Worm (Caenorhabditis elegans) whole organism, L4 larva: Measurements from ENCODE around the gene Y38E10A.2.

Source experiments
- D1046.2 ChIP-seq: fragments of 200-800 bp; sonication (Bioruptor generic); IDR thresholded peaks from 2 replicates; pipeline ENCODE4 v1.3.6; 2022; ENCODE audit warnings: missing genetic modification characterization, missing compliant biosample characterization
- F10B5.3 ChIP-seq: sonication (generic microtip); optimal IDR thresholded peaks from 2 replicates; lab custom pipeline; 2016; ENCODE audit warnings: mild to moderate bottlenecking, missing genetic modification characterization, missing compliant biosample characterization
- F26F4.8 ChIP-seq: fragments of 200-800 bp; sonication (Bioruptor generic); conservative IDR thresholded peaks from 2 replicates; pipeline ENCODE4 v1.3.6; 2022; ENCODE audit warnings: missing genetic modification characterization, missing compliant biosample characterization
- F37D6.2 ChIP-seq: sonication (generic microtip); optimal IDR thresholded peaks from 2 replicates; lab custom pipeline; 2016; ENCODE audit warnings: mild to moderate bottlenecking, missing genetic modification characterization, missing compliant biosample characterization
- F49E8.2 ChIP-seq: sonication (generic microtip); optimal IDR thresholded peaks from 2 replicates; lab custom pipeline; 2016; ENCODE audit warnings: missing compliant biosample characterization, mild to moderate bottlenecking, missing genetic modification characterization, borderline replicate concordance
- T26A8.4 ChIP-seq: fragments of 200-800 bp; sonication (Bioruptor generic); IDR thresholded peaks from 2 replicates; pipeline ENCODE4 v1.3.6; 2022; ENCODE audit warnings: missing genetic modification characterization, missing compliant biosample characterization
- Y105C5A.15 ChIP-seq: fragments of 200-800 bp; sonication (Bioruptor generic); IDR thresholded peaks from 2 replicates; pipeline ENCODE4 v1.3.6; 2022; ENCODE audit warnings: missing genetic modification characterization, missing compliant biosample characterization
- Y5F2A.4 ChIP-seq: fragments of 200-800 bp; sonication (Bioruptor generic); optimal IDR thresholded peaks from 2 replicates; lab custom pipeline; 2018; ENCODE audit warnings: mild to moderate bottlenecking, missing genetic modification characterization, missing compliant biosample characterization
- ZK337.2 ChIP-seq: fragments of 200-800 bp; sonication (Bioruptor generic); IDR thresholded peaks from 2 replicates; pipeline ENCODE4 v1.3.6; 2022; ENCODE audit warnings: missing genetic modification reagents, missing genetic modification characterization, missing compliant biosample characterization
- ZK546.5 ChIP-seq, 2 experiments: sonication (generic microtip); optimal IDR thresholded peaks; 2 replicates each; lab custom pipeline; 2017; ENCODE audit warnings: missing biosample characterization in 2 of 2, missing genetic modification characterization in 2 of 2
- attf-4 ChIP-seq: sonication (generic microtip); optimal IDR thresholded peaks from 3 replicates; lab custom pipeline; 2017; ENCODE audit warnings: missing biosample characterization, missing genetic modification characterization
- ceh-82 ChIP-seq: sonication (generic microtip); optimal IDR thresholded peaks from 2 replicates; lab custom pipeline; 2017; ENCODE audit warnings: missing biosample characterization, missing genetic modification characterization
- ctbp-1 ChIP-seq: fragments of 200-800 bp; sonication (Bioruptor generic); IDR thresholded peaks from 2 replicates; pipeline ENCODE4 v1.3.6; 2022; ENCODE audit warnings: missing genetic modification reagents, missing genetic modification characterization, missing compliant biosample characterization
- daf-12 ChIP-seq: fragments of 150-350 bp; optimal IDR thresholded peaks from 2 replicates; lab custom pipeline; 2014; ENCODE audit warnings: missing biosample characterization, missing genetic modification reagents, missing genetic modification characterization
- daf-16 ChIP-seq, 3 experiments: sonication (generic microtip); optimal IDR thresholded peaks; 2 replicates each; lab custom pipeline; 2016 to 2017; ENCODE audit warnings: missing genetic modification characterization in 3 of 3, missing genetic modification reagents in 3 of 3, mild to moderate bottlenecking in 2 of 3, missing compliant biosample characterization in 2 of 3, missing biosample characterization in 1 of 3, moderate library complexity in 1 of 3
- dmd-6 ChIP-seq: fragments of 200-800 bp; sonication (Bioruptor generic); IDR thresholded peaks from 2 replicates; pipeline ENCODE4 v1.3.6; 2022; ENCODE audit warnings: missing genetic modification reagents, missing genetic modification characterization, missing compliant biosample characterization
- dmd-9 ChIP-seq: fragments of 200-800 bp; sonication (Bioruptor generic); IDR thresholded peaks from 2 replicates; pipeline ENCODE4 v1.3.6; 2022; ENCODE audit warnings: missing genetic modification reagents, missing genetic modification characterization, missing compliant biosample characterization
- dpl-1 ChIP-seq: fragments of 150-350 bp; optimal IDR thresholded peaks from 2 replicates; lab custom pipeline; 2014; ENCODE audit warnings: missing biosample characterization, missing genetic modification reagents, missing genetic modification characterization
- duxl-1 ChIP-seq: sonication (generic microtip); optimal IDR thresholded peaks from 2 replicates; lab custom pipeline; 2016; ENCODE audit warnings: mild to moderate bottlenecking, missing genetic modification characterization, moderate library complexity, missing compliant biosample characterization; ENCODE audit not compliant: poor library complexity
- dve-1 ChIP-seq: sonication (generic microtip); optimal IDR thresholded peaks from 2 replicates; lab custom pipeline; 2017; ENCODE audit warnings: antibody characterized with exemption, mild to moderate bottlenecking, missing genetic modification characterization, missing compliant biosample characterization; ENCODE audit not compliant: insufficient read depth
- egl-43 ChIP-seq: fragments of 200-800 bp; sonication (Bioruptor generic); IDR thresholded peaks from 2 replicates; pipeline ENCODE4 v1.3.6; 2022; ENCODE audit warnings: missing genetic modification reagents, missing genetic modification characterization, missing compliant biosample characterization
- fos-1 ChIP-seq: fragments of 150-350 bp; optimal IDR thresholded peaks from 2 replicates; lab custom pipeline; 2014; ENCODE audit warnings: missing biosample characterization, missing genetic modification characterization
- gei-8 ChIP-seq: fragments of 200-800 bp; sonication (Bioruptor generic); optimal IDR thresholded peaks from 2 replicates; lab custom pipeline; 2018; ENCODE audit warnings: mild to moderate bottlenecking, missing genetic modification characterization, missing compliant biosample characterization
- jun-1 ChIP-seq: fragments of 150-350 bp; optimal IDR thresholded peaks from 2 replicates; lab custom pipeline; 2014; ENCODE audit warnings: missing biosample characterization, missing genetic modification reagents, missing genetic modification characterization
- lim-7 ChIP-seq: fragments of 200-800 bp; sonication (Bioruptor generic); IDR thresholded peaks from 2 replicates; pipeline ENCODE4 v1.3.6; 2022; ENCODE audit warnings: missing genetic modification characterization, missing compliant biosample characterization
- lin-1 ChIP-seq: fragments of 200-800 bp; sonication (Bioruptor generic); IDR thresholded peaks from 2 replicates; pipeline ENCODE4 v1.3.6; 2022; ENCODE audit warnings: missing genetic modification reagents, missing genetic modification characterization, missing compliant biosample characterization
- lin-15B ChIP-seq: fragments of 150-350 bp; sonication (generic microtip); optimal IDR thresholded peaks from 3 replicates; lab custom pipeline; 2014; ENCODE audit warnings: missing biosample characterization, missing genetic modification characterization
- lin-39 ChIP-seq: fragments of 150-350 bp; optimal IDR thresholded peaks from 2 replicates; lab custom pipeline; 2014; ENCODE audit warnings: missing biosample characterization, missing genetic modification reagents, missing genetic modification characterization
- lsy-2 ChIP-seq, 2 experiments: fragments of 150-350 bp in 1 of 2; sonication (generic microtip) in 1 of 2; optimal IDR thresholded peaks; 2 replicates each; lab custom pipeline; 2014 to 2017; ENCODE audit warnings: missing biosample characterization in 2 of 2, missing genetic modification characterization in 2 of 2
- madf-9 ChIP-seq: fragments of 200-800 bp; sonication (Bioruptor generic); conservative IDR thresholded peaks from 2 replicates; pipeline ENCODE4 v1.3.6; 2022; ENCODE audit warnings: missing genetic modification reagents, missing genetic modification characterization, missing compliant biosample characterization
- mdl-1 ChIP-seq, 2 experiments: fragments of 150-350 bp in 1 of 2; sonication (generic microtip) in 1 of 2; optimal IDR thresholded peaks; 2 replicates each; lab custom pipeline; 2014 to 2017; ENCODE audit warnings: missing biosample characterization in 2 of 2, missing genetic modification characterization in 2 of 2
- mdt-29 ChIP-seq: fragments of 200-800 bp; sonication (Bioruptor generic); IDR thresholded peaks from 2 replicates; pipeline ENCODE4 v1.3.6; 2022; ENCODE audit warnings: missing genetic modification reagents, missing genetic modification characterization, missing compliant biosample characterization
- mes-2 ChIP-seq: sonication (generic microtip); optimal IDR thresholded peaks from 2 replicates; lab custom pipeline; 2016; ENCODE audit warnings: missing genotype, mild to moderate bottlenecking, missing genetic modification characterization, missing compliant biosample characterization; ENCODE audit not compliant: poor library complexity, severe bottlenecking
- nhr-10 ChIP-seq: fragments of 150-350 bp; optimal IDR thresholded peaks from 2 replicates; lab custom pipeline; 2014; ENCODE audit warnings: missing biosample characterization, missing genetic modification characterization
- nhr-102 ChIP-seq: sonication (generic microtip); optimal IDR thresholded peaks from 2 replicates; lab custom pipeline; 2016; ENCODE audit warnings: mild to moderate bottlenecking, missing genetic modification characterization, moderate library complexity, missing compliant biosample characterization
- nhr-237 ChIP-seq: sonication (generic microtip); optimal IDR thresholded peaks from 2 replicates; lab custom pipeline; 2017; ENCODE audit warnings: missing biosample characterization, missing genetic modification characterization
- nhr-41 ChIP-seq: fragments of 200-800 bp; sonication (Bioruptor generic); IDR thresholded peaks from 2 replicates; pipeline ENCODE4 v1.3.6; 2022; ENCODE audit warnings: missing genetic modification reagents, missing genetic modification characterization, missing compliant biosample characterization
- pqm-1 ChIP-seq: sonication (generic microtip); optimal IDR thresholded peaks from 2 replicates; lab custom pipeline; 2017; ENCODE audit warnings: missing biosample characterization, missing genetic modification characterization
- rbr-2 ChIP-seq: sonication (generic microtip); optimal IDR thresholded peaks from 2 replicates; lab custom pipeline; 2016; ENCODE audit warnings: missing genotype, missing genetic modification characterization, missing compliant biosample characterization
- saeg-2 ChIP-seq: fragments of 200-800 bp; sonication (Bioruptor generic); IDR thresholded peaks from 2 replicates; pipeline ENCODE4 v1.3.6; 2022; ENCODE audit warnings: missing genetic modification reagents, missing genetic modification characterization, missing compliant biosample characterization
- sdz-12 ChIP-seq: fragments of 200-800 bp; sonication (Bioruptor generic); optimal IDR thresholded peaks from 2 replicates; lab custom pipeline; 2018; ENCODE audit warnings: mild to moderate bottlenecking, missing genetic modification characterization, missing compliant biosample characterization
- skn-1 ChIP-seq: fragments of 150-350 bp; optimal IDR thresholded peaks from 2 replicates; lab custom pipeline; 2014; ENCODE audit warnings: missing biosample characterization, missing genetic modification characterization
- spr-3 ChIP-seq: fragments of 200-800 bp; sonication (Bioruptor generic); optimal IDR thresholded peaks from 2 replicates; lab custom pipeline; 2018; ENCODE audit warnings: mild to moderate bottlenecking, missing genetic modification characterization, missing compliant biosample characterization
- tag-97 ChIP-seq: fragments of 200-800 bp; sonication (Bioruptor generic); IDR thresholded peaks from 2 replicates; pipeline ENCODE4 v1.3.6; 2022; ENCODE audit warnings: missing genetic modification characterization, missing compliant biosample characterization
- tra-1 ChIP-seq: fragments of 200-800 bp; sonication (Bioruptor generic); IDR thresholded peaks from 2 replicates; pipeline ENCODE4 v1.3.6; 2022; ENCODE audit warnings: missing genetic modification reagents, missing genetic modification characterization, missing compliant biosample characterization
- unc-62 ChIP-seq, 3 experiments: fragments of 150-350 bp in 1 of 3; sonication (generic microtip); optimal IDR thresholded peaks in 2 of 3; peaks in 1 of 3; 1 replicate in 1 of 3; 2 replicates in 2 of 3; lab custom pipeline; 2014 to 2017; ENCODE audit warnings: missing biosample characterization in 3 of 3, missing genetic modification characterization in 3 of 3, missing genetic modification reagents in 3 of 3, missing genotype in 1 of 3
- zip-2 ChIP-seq: fragments of 150-350 bp; optimal IDR thresholded peaks from 2 replicates; lab custom pipeline; 2014; ENCODE audit warnings: missing biosample characterization, missing genetic modification characterization
- ztf-11 ChIP-seq: fragments of 150-350 bp; optimal IDR thresholded peaks from 2 replicates; lab custom pipeline; 2014; ENCODE audit warnings: missing biosample characterization, missing genetic modification characterization
- ztf-7 ChIP-seq: fragments of 150-350 bp; optimal IDR thresholded peaks from 2 replicates; lab custom pipeline; 2014; ENCODE audit warnings: missing biosample characterization, missing genetic modification characterization

Y38E10A.2 gene

DNA sequence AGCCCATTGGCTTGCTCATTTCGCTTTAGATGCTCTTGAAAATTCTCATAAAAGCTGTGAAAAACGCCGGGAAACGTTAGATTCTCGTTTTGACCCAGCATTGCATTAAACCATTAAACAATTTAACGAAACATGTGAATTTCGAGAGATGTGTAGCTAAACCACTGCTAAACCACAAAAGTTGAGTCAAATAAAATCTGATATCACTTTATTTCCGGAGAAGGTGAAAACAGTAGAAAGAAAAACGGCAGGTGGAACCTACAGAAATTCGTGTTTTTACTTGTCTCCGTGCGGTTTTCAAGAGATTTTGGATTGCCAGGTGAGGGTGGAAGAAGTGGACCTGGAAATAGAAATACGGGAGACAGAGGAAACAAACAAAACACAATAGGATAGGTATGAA is 28.9 kb downstream of the Y38E10A.2 start, which contains the start of gene F49C5.9:
Gene F49C5.9, minus strand, starts transcription at position 101 of the 400 bp plus-strand sequence.
- TF ChIP-seq attf-4 (no peak), gei-8 (GFP tag; lab: Kevin White, UChicago) (no peak), lim-7 (GFP tag; lab: Robert Waterston, UW) (no peak), tra-1 (no peak), F37D6.2 (no peak), Y105C5A.15 (GFP tag; lab: Robert Waterston, UW) (no peak), fos-1 (tag; lab: Kevin White, UChicago) (no peak), ZK337.2 (GFP tag; lab: Robert Waterston, UW) (no peak), rbr-2 (tag; lab: Kevin White, UChicago) (no peak), jun-1 (tag; lab: Kevin White, UChicago) (no peak), egl-43 (GFP tag; lab: Robert Waterston, UW) (no peak), lin-39 (tag; lab: Kevin White, UChicago) (no peak), lin-15B (no peak), sdz-12 (GFP tag; lab: Kevin White, UChicago) (no peak), nhr-237 (tag; lab: Kevin White, UChicago) (no peak), dmd-6 (no peak), nhr-41 (GFP tag; lab: Robert Waterston, UW) (no peak), duxl-1 (tag; lab: Kevin White, UChicago) (no peak), Y5F2A.4 (GFP tag; lab: Kevin White, UChicago) (no peak)

DNA sequence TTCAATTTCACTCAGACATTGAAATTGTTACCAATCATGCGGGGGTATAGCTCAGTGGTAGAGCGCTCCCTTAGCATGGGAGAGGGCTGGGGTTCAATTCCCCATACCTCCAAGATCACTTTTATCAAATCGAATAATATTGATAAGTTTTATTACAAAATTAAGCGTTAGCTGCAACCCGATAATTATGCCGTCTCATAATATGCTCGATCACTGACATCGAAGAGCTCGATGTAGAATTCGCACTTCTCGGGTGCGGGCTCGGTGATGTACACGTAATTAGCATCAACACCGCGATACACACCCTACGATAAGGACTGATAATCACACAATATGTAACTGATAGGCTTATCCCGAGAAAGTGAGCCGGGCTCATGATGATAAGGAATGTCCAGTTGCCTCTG is 30.8 kb downstream of the Y38E10A.2 start:
- TF ChIP-seq madf-9: 0 out of 2 replicates have a peak, but pooled peaks have one; percentile 36
- TF ChIP-seq F49E8.2 (tag; lab: Kevin White, UChicago): peak; percentile 4
- TF ChIP-seq dpl-1 (GFP tag; lab: Kevin White, UChicago): no peak
- no peak for TF ChIP-seq mdl-1 (tag; optimal IDR thresholded peaks at IDR 0.05; lab: Kevin White, UChicago)
- 0 out of 2 replicates have a peak, but pooled peaks have one; percentile 49 for TF ChIP-seq D1046.2 (GFP tag; lab: Robert Waterston, UW)
- TF ChIP-seq saeg-2: no peak
- TF ChIP-seq rbr-2 (tag; lab: Kevin White, UChicago): no peak
- no peak for TF ChIP-seq unc-62 (GFP tag; optimal IDR thresholded peaks at IDR 0.05 in 1 of 2; lab: Kevin White, UChicago)
- TF ChIP-seq unc-62 (tag; optimal IDR thresholded peaks at IDR 0.05; lab: Kevin White, UChicago): no peak
- peak; percentile 80 for TF ChIP-seq F26F4.8 (GFP tag; lab: Robert Waterston, UW)
- TF ChIP-seq lin-1 (GFP tag; lab: Robert Waterston, UW): peak; percentile 49; the same call in 1 of the 2 replicates
- no peak for TF ChIP-seq Y5F2A.4 (GFP tag; lab: Kevin White, UChicago)
- TF ChIP-seq lim-7 (GFP tag; lab: Robert Waterston, UW): peak; percentile 74
- no peak for TF ChIP-seq ctbp-1 (GFP tag; lab: Robert Waterston, UW)
- no peak for TF ChIP-seq dve-1 (tag; lab: Kevin White, UChicago)
- TF ChIP-seq ZK546.5 (tag; optimal IDR thresholded peaks at IDR 0.05; lab: Kevin White, UChicago): no peak
- peak; percentile 36 for TF ChIP-seq zip-2 (tag; lab: Kevin White, UChicago)
- TF ChIP-seq ztf-11: no peak
- no peak for TF ChIP-seq spr-3 (GFP tag; lab: Kevin White, UChicago)
- peak; percentile 40 for TF ChIP-seq dmd-6
- TF ChIP-seq F10B5.3 (tag; lab: Kevin White, UChicago): no peak
- TF ChIP-seq ztf-7 (tag; lab: Kevin White, UChicago): no peak
- TF ChIP-seq gei-8 (GFP tag; lab: Kevin White, UChicago): peak; percentile 26
- no peak for TF ChIP-seq skn-1 (tag; lab: Kevin White, UChicago)
- TF ChIP-seq T26A8.4 (GFP tag; lab: Robert Waterston, UW): no peak
- no peak for TF ChIP-seq daf-12 (tag; lab: Kevin White, UChicago)
- TF ChIP-seq ceh-82: no peak
- TF ChIP-seq nhr-10 (tag; lab: Kevin White, UChicago): no peak
- TF ChIP-seq mdt-29: no peak
- no peak for TF ChIP-seq dmd-9 (GFP tag; lab: Robert Waterston, UW)
- peak; percentile 58 for TF ChIP-seq nhr-102 (tag; lab: Kevin White, UChicago)
- TF ChIP-seq tra-1: peak; percentile 60; the same call in 1 of the 2 replicates
- peak; percentile 42 to 84 for TF ChIP-seq daf-16 (GFP tag; optimal IDR thresholded peaks at IDR 0.05; lab: Kevin White, UChicago)
- TF ChIP-seq daf-16 (tag; optimal IDR thresholded peaks at IDR 0.05; lab: Kevin White, UChicago): no peak
- TF ChIP-seq pqm-1 (tag; lab: Kevin White, UChicago): no peak
- no peak for TF ChIP-seq lsy-2 (tag; optimal IDR thresholded peaks at IDR 0.05; lab: Kevin White, UChicago)
- no peak for TF ChIP-seq tag-97 (GFP tag; lab: Robert Waterston, UW)
- TF ChIP-seq mes-2: no peak
